Fruit fly (Drosophila melanogaster) whole organism, embryonic: ENCODE results near the gene Awh.

Source experiments
- Blimp-1 ChIP-seq: fragments of 200-800 bp; sonication (Bioruptor generic); optimal IDR thresholded peaks from 3 replicates; lab custom pipeline; 2018; ENCODE audit warnings: missing biosample characterization, missing genetic modification characterization, mild to moderate bottlenecking, moderate library complexity, missing genetic modification reagents
- CG10267 ChIP-seq: fragments of 200-800 bp; sonication (Bioruptor generic); optimal IDR thresholded peaks from 2 replicates; lab custom pipeline; 2018; ENCODE audit warnings: missing biosample characterization, mild to moderate bottlenecking, missing genetic modification characterization, moderate library complexity
- CG10366 ChIP-seq: fragments of 200-800 bp; sonication (Bioruptor generic); IDR thresholded peaks from 2 replicates; pipeline ENCODE4 v1.3.6; 2022; ENCODE audit warnings: missing biosample characterization, missing genetic modification characterization
- CG11093 ChIP-seq: fragments of 200-800 bp; sonication (Bioruptor generic); IDR thresholded peaks from 3 replicates; pipeline ENCODE4 v1.3.6; 2022; ENCODE audit warnings: missing biosample characterization, missing genetic modification characterization
- CG14014 ChIP-seq: fragments of 200-800 bp; sonication (Bioruptor generic); IDR thresholded peaks from 2 replicates; pipeline ENCODE4 v1.3.6; 2022; ENCODE audit warnings: missing biosample characterization, missing genetic modification characterization
- CG15514 ChIP-seq: fragments of 200-800 bp; sonication (Bioruptor generic); optimal IDR thresholded peaks from 3 replicates; lab custom pipeline; 2017; ENCODE audit warnings: missing biosample characterization, missing genetic modification characterization, mild to moderate bottlenecking, moderate library complexity, missing genetic modification reagents
- CG1603 ChIP-seq: fragments of 200-800 bp; sonication (Bioruptor generic); optimal IDR thresholded peaks from 2 replicates; lab custom pipeline; 2019; ENCODE audit warnings: missing biosample characterization, mild to moderate bottlenecking, missing genetic modification characterization, moderate library complexity
- CG2712 ChIP-seq: fragments of 200-800 bp; optimal IDR thresholded peaks from 3 replicates; lab custom pipeline; 2019; ENCODE audit warnings: missing biosample characterization, mild to moderate bottlenecking, missing genetic modification characterization, moderate library complexity
- CG3065 ChIP-seq: fragments of 200-800 bp; sonication (Bioruptor generic); optimal IDR thresholded peaks from 2 replicates; lab custom pipeline; 2016; ENCODE audit warnings: missing biosample characterization, missing genetic modification characterization
- CG31441 ChIP-seq: fragments of 200-800 bp; sonication (Bioruptor generic); IDR thresholded peaks from 2 replicates; pipeline ENCODE4 v1.3.6; 2022; ENCODE audit warnings: missing biosample characterization, missing genetic modification characterization
- CG32532 ChIP-seq: fragments of 200-800 bp; sonication (Bioruptor generic); IDR thresholded peaks from 2 replicates; pipeline ENCODE4 v1.3.6; 2022; ENCODE audit warnings: missing biosample characterization, missing genetic modification characterization
- CG4424 ChIP-seq: fragments of 200-800 bp; sonication (Bioruptor generic); optimal IDR thresholded peaks from 3 replicates; lab custom pipeline; 2016; ENCODE audit warnings: missing biosample characterization, missing genetic modification characterization
- CG7357 ChIP-seq: fragments of 200-800 bp; sonication (Bioruptor generic); IDR thresholded peaks from 3 replicates; pipeline ENCODE4 v1.3.6; 2022; ENCODE audit warnings: missing biosample characterization, missing genetic modification characterization
- CG8290 ChIP-seq, 3 experiments: fragments of 200-800 bp; sonication (Bioruptor generic); optimal IDR thresholded peaks; 2 replicates each; lab custom pipeline; 2016 to 2019; ENCODE audit warnings: missing biosample characterization in 3 of 3, missing genetic modification characterization in 3 of 3, mild to moderate bottlenecking in 2 of 3, moderate library complexity in 1 of 3
- CG8388 ChIP-seq: fragments of 200-800 bp; sonication (Bioruptor generic); optimal IDR thresholded peaks from 2 replicates; lab custom pipeline; 2019; ENCODE audit warnings: missing biosample characterization, mild to moderate bottlenecking, missing genetic modification characterization, moderate library complexity
- CG8944 ChIP-seq: fragments of 200-800 bp; sonication (Bioruptor generic); optimal IDR thresholded peaks from 3 replicates; lab custom pipeline; 2016; ENCODE audit warnings: missing biosample characterization, missing genetic modification characterization
- CG9727 ChIP-seq: fragments of 200-800 bp; sonication (Bioruptor generic); optimal IDR thresholded peaks from 3 replicates; lab custom pipeline; 2017; ENCODE audit warnings: missing biosample characterization, mild to moderate bottlenecking, missing genetic modification characterization
- Chrac-16 ChIP-seq: fragments of 200-800 bp; sonication (Bioruptor generic); optimal IDR thresholded peaks from 3 replicates; lab custom pipeline; 2016; ENCODE audit warnings: missing biosample characterization, missing genetic modification characterization
- Lhr ChIP-seq: fragments of 200-800 bp; sonication (Bioruptor generic); optimal IDR thresholded peaks from 3 replicates; lab custom pipeline; 2017; ENCODE audit warnings: mild to moderate bottlenecking, missing biosample characterization, missing genetic modification reagents, missing genetic modification characterization
- MBD-R2 ChIP-seq: fragments of 200-800 bp; sonication (Bioruptor generic); IDR thresholded peaks from 2 replicates; pipeline ENCODE4 v1.3.6; 2022; ENCODE audit warnings: missing biosample characterization, missing genetic modification characterization
- Meics ChIP-seq: fragments of 200-800 bp; sonication (Bioruptor generic); optimal IDR thresholded peaks from 2 replicates; lab custom pipeline; 2017; ENCODE audit warnings: missing biosample characterization, mild to moderate bottlenecking, missing genetic modification characterization
- NC2β ChIP-seq: fragments of 200-800 bp; sonication (Bioruptor generic); optimal IDR thresholded peaks from 2 replicates; lab custom pipeline; 2016; ENCODE audit warnings: missing biosample characterization, missing genetic modification characterization
- Oaz ChIP-seq: fragments of 200-800 bp; sonication (Bioruptor generic); IDR thresholded peaks from 2 replicates; pipeline ENCODE4 v1.3.6; 2022; ENCODE audit warnings: missing biosample characterization, missing genetic modification characterization
- Ptx1 ChIP-seq: fragments of 200-800 bp; sonication (Bioruptor generic); IDR thresholded peaks from 2 replicates; pipeline ENCODE4 v1.3.6; 2022; ENCODE audit warnings: missing biosample characterization, missing genetic modification characterization
- Spps ChIP-seq: fragments of 200-800 bp; sonication (Bioruptor generic); optimal IDR thresholded peaks from 2 replicates; lab custom pipeline; 2018; ENCODE audit warnings: missing biosample characterization, mild to moderate bottlenecking, missing genetic modification characterization
- Trl ChIP-seq, 3 experiments: fragments of >200 bp in 2 of 3; fragments of 200-800 bp in 1 of 3; sonication (Bioruptor generic) in 1 of 3; optimal IDR thresholded peaks; 2 replicates in 1 of 3; 3 replicates in 2 of 3; lab custom pipeline; 2016 to 2017; ENCODE audit warnings: missing biosample characterization in 1 of 3, missing genetic modification characterization in 1 of 3
- Usf ChIP-seq: fragments of 200-800 bp; sonication (Bioruptor generic); optimal IDR thresholded peaks from 2 replicates; lab custom pipeline; 2017; ENCODE audit warnings: missing genotype, missing biosample characterization, missing genetic modification characterization
- Xbp1 ChIP-seq: fragments of 200-800 bp; sonication (Bioruptor generic); optimal IDR thresholded peaks from 3 replicates; lab custom pipeline; 2016; ENCODE audit warnings: missing biosample characterization, mild to moderate bottlenecking, missing genetic modification characterization
- Xrp1 ChIP-seq: fragments of 200-800 bp; sonication (Bioruptor generic); IDR thresholded peaks from 2 replicates; pipeline ENCODE4 v1.3.6; 2022; ENCODE audit warnings: missing biosample characterization, missing genetic modification characterization
- bsh ChIP-seq, 2 experiments: fragments of 200-800 bp; sonication (Bioruptor generic); optimal IDR thresholded peaks; 2 replicates each; lab custom pipeline; 2017 to 2018; ENCODE audit warnings: mild to moderate bottlenecking in 2 of 2, missing biosample characterization in 2 of 2, missing genetic modification characterization in 2 of 2, moderate library complexity in 1 of 2
- ci ChIP-seq: fragments of 200-800 bp; sonication (Bioruptor generic); IDR thresholded peaks from 3 replicates; pipeline ENCODE4 v1.3.6; 2022; ENCODE audit warnings: missing biosample characterization, missing genetic modification characterization
- corto ChIP-seq: fragments of 200-800 bp; sonication (Bioruptor generic); optimal IDR thresholded peaks from 2 replicates; lab custom pipeline; 2016; ENCODE audit warnings: missing biosample characterization, mild to moderate bottlenecking, missing genetic modification characterization, moderate library complexity
- dmrt11E ChIP-seq: fragments of 200-800 bp; sonication (Bioruptor generic); optimal IDR thresholded peaks from 3 replicates; lab custom pipeline; 2018; ENCODE audit warnings: missing biosample characterization, mild to moderate bottlenecking, missing genetic modification characterization, moderate library complexity
- en ChIP-seq: fragments of 200-800 bp; sonication (Bioruptor generic); optimal IDR thresholded peaks from 2 replicates; lab custom pipeline; 2016; ENCODE audit warnings: missing biosample characterization, missing genetic modification characterization
- gem ChIP-seq: fragments of 200-800 bp; sonication (Bioruptor generic); optimal IDR thresholded peaks from 2 replicates; lab custom pipeline; 2019; ENCODE audit warnings: missing biosample characterization, mild to moderate bottlenecking, missing genetic modification characterization, moderate library complexity
- kni ChIP-seq: fragments of 200-800 bp; sonication (Bioruptor generic); optimal IDR thresholded peaks from 3 replicates; lab custom pipeline; 2017; ENCODE audit warnings: mild to moderate bottlenecking, missing biosample characterization, missing genetic modification reagents, missing genetic modification characterization
- odd ChIP-seq: fragments of 200-800 bp; sonication (Bioruptor generic); optimal IDR thresholded peaks from 2 replicates; lab custom pipeline; 2017; ENCODE audit warnings: missing biosample characterization, mild to moderate bottlenecking, missing genetic modification characterization
- pros ChIP-seq: fragments of 200-800 bp; sonication (Bioruptor generic); optimal IDR thresholded peaks from 3 replicates; lab custom pipeline; 2019; ENCODE audit warnings: missing biosample characterization, mild to moderate bottlenecking, missing genetic modification characterization, moderate library complexity
- row ChIP-seq: fragments of 200-800 bp; sonication (Bioruptor generic); IDR thresholded peaks from 3 replicates; pipeline ENCODE4 v1.3.6; 2022; ENCODE audit warnings: missing biosample characterization, missing genetic modification characterization
- salm ChIP-seq: fragments of 200-800 bp; sonication (Bioruptor generic); optimal IDR thresholded peaks from 2 replicates; lab custom pipeline; 2018; ENCODE audit warnings: missing biosample characterization, mild to moderate bottlenecking, missing genetic modification characterization
- sens ChIP-seq: fragments of 200-800 bp; sonication (Bioruptor generic); peaks from one replicate; lab custom pipeline; 2016; ENCODE audit warnings: missing biosample characterization, missing genetic modification characterization
- sisA ChIP-seq: fragments of 200-800 bp; sonication (Bioruptor generic); IDR thresholded peaks from 2 replicates; pipeline ENCODE4 v1.3.6; 2022; ENCODE audit warnings: missing biosample characterization, missing genetic modification characterization
- slbo ChIP-seq: fragments of 200-800 bp; sonication (Bioruptor generic); IDR thresholded peaks from 2 replicates; pipeline ENCODE4 v1.3.6; 2022; ENCODE audit warnings: missing biosample characterization, missing genetic modification characterization
- sqz ChIP-seq: fragments of 200-800 bp; sonication (Bioruptor generic); optimal IDR thresholded peaks from 3 replicates; lab custom pipeline; 2018; ENCODE audit warnings: missing biosample characterization, mild to moderate bottlenecking, missing genetic modification characterization
- unpg ChIP-seq: fragments of 200-800 bp; sonication (Bioruptor generic); optimal IDR thresholded peaks from 3 replicates; lab custom pipeline; 2018; ENCODE audit warnings: missing biosample characterization, mild to moderate bottlenecking, missing genetic modification characterization, moderate library complexity
- zf30C ChIP-seq: fragments of 200-800 bp; sonication (Bioruptor generic); optimal IDR thresholded peaks from 3 replicates; lab custom pipeline; 2018; ENCODE audit warnings: missing biosample characterization, mild to moderate bottlenecking, missing genetic modification characterization
- zfh1 ChIP-seq: fragments of 200-800 bp; sonication (Bioruptor generic); IDR thresholded peaks from 3 replicates; pipeline ENCODE4 v1.3.6; 2022; ENCODE audit warnings: missing biosample characterization, missing genetic modification characterization
- zfh2 ChIP-seq: fragments of 200-800 bp; sonication (Bioruptor generic); optimal IDR thresholded peaks from 2 replicates; lab custom pipeline; 2016; ENCODE audit warnings: missing biosample characterization, missing genetic modification characterization

Gene Awh

dm6 chr3L:3862504-3863380 is 16.7 kb downstream of the Awh start (continued):
- peak; percentile 84 for TF ChIP-seq CG31441 (GFP tag; lab: Robert Waterston, UW)
- peak; percentile 1 for TF ChIP-seq Spps (tag; lab: Kevin White, UChicago)
- TF ChIP-seq CG8290 (GFP tag; optimal IDR thresholded peaks at IDR 0.05; lab: Kevin White, UChicago), result peak; percentile 5
- peak in 1 of 2 experiments; percentile 30 for TF ChIP-seq CG8290 (tag; optimal IDR thresholded peaks at IDR 0.05; lab: Kevin White, UChicago)
- TF ChIP-seq en, result peak; percentile 28
- peak; percentile 74 for TF ChIP-seq Xbp1 (GFP tag; lab: Kevin White, UChicago)
- peak; percentile 62 for TF ChIP-seq Usf (GFP tag; lab: Kevin White, UChicago)
- peak; percentile 21 for TF ChIP-seq sqz (GFP tag; lab: Kevin White, UChicago)
- TF ChIP-seq CG8944 (GFP tag; lab: Kevin White, UChicago), result peak; percentile 58
- no peak for TF ChIP-seq pros
- TF ChIP-seq CG7357 (GFP tag; lab: Robert Waterston, UW), result peak; percentile 50; the same call in 1 of the 3 replicates
- peak; percentile 43; the same call in 1 of the 2 replicates for TF ChIP-seq CG10366 (GFP tag; lab: Robert Waterston, UW)
- TF ChIP-seq salm (tag; lab: Kevin White, UChicago), result peak; percentile 9
- TF ChIP-seq Lhr, result peak; percentile 55
- peak; percentile 47 for TF ChIP-seq CG4424 (GFP tag; lab: Kevin White, UChicago)
- no peak for TF ChIP-seq Meics
- peak; percentile 33 for TF ChIP-seq odd (GFP tag; lab: Kevin White, UChicago)
- peak; percentile 83 for TF ChIP-seq NC2β (GFP tag; lab: Kevin White, UChicago)
- TF ChIP-seq Chrac-16, result peak; percentile 69
- TF ChIP-seq corto (GFP tag; lab: Kevin White, UChicago), result no peak
- peak; percentile 48 for TF ChIP-seq slbo (GFP tag; lab: Robert Waterston, UW)
- TF ChIP-seq Ptx1 (GFP tag; lab: Robert Waterston, UW), result peak; percentile 66
- TF ChIP-seq kni, result peak; percentile 66
- peak; percentile 32 for TF ChIP-seq CG3065 (GFP tag; lab: Kevin White, UChicago)
- TF ChIP-seq CG32532, result no peak

- TF ChIP-seq sens (peak; percentile 63), CG8388 (GFP tag; lab: Kevin White, UChicago) (peak; percentile 6), row (GFP tag; lab: Robert Waterston, UW) (peak; percentile 23; the same call in 1 of the 3 replicates), CG2712 (peak; percentile 34), gem (peak; percentile 36), zfh1 (GFP tag; lab: Robert Waterston, UW) (0 out of 3 replicates have a peak, but pooled peaks have one; percentile 32), Usf (GFP tag; lab: Kevin White, UChicago) (no peak), unpg (GFP tag; lab: Kevin White, UChicago) (peak; percentile 25), Oaz (GFP tag; lab: Robert Waterston, UW) (no peak), MBD-R2 (GFP tag; lab: Robert Waterston, UW) (no peak), sisA (GFP tag; lab: Robert Waterston, UW) (0 out of 2 replicates have a peak, but pooled peaks have one; percentile 28), Blimp-1 (GFP tag; lab: Kevin White, UChicago) (peak; percentile 2), CG10267 (peak; percentile 16), ci (0 out of 3 replicates have a peak, but pooled peaks have one; percentile 11), Trl (optimal IDR thresholded peaks at IDR 0.05; lab: Kevin White, UChicago) (no peak), Trl (GFP tag; optimal IDR thresholded peaks at IDR 0.05; lab: Kevin White, UChicago) (no peak), CG1603 (peak; percentile 10), CG14014 (GFP tag; lab: Robert Waterston, UW) (no peak), CG9727 (peak; percentile 38), CG15514 (GFP tag; lab: Kevin White, UChicago) (no peak), Xrp1 (GFP tag; lab: Robert Waterston, UW) (peak; percentile 51; the same call in 1 of the 2 replicates), zfh2 (GFP tag; lab: Kevin White, UChicago) (no peak), bsh (GFP tag; optimal IDR thresholded peaks at IDR 0.05; lab: Kevin White, UChicago) (peak in 1 of 2 experiments; percentile 38), zf30C (GFP tag; lab: Kevin White, UChicago) (peak; percentile 46), dmrt11E (peak; percentile 41), CG11093 (GFP tag; lab: Robert Waterston, UW) (0 out of 3 replicates have a peak, but pooled peaks have one; percentile 13)
These were observed 17.5 kb downstream of the Awh start for dm6 chr3L:3863462-3863861.
